Worm (Caenorhabditis elegans) whole organism, midembryonic: Measurements from ENCODE around the gene egl-8.

Experiments
- T22C8.4 ChIP-seq: fragments of 200-800 bp; sonication (Bioruptor generic); IDR thresholded peaks from 2 replicates; pipeline ENCODE4 v1.3.6; 2022; ENCODE audit warnings: missing genetic modification characterization, missing compliant biosample characterization
- cog-1 ChIP-seq: sonication (generic microtip); optimal IDR thresholded peaks from 2 replicates; lab custom pipeline; 2016; ENCODE audit warnings: missing genetic modification characterization, missing compliant biosample characterization
- flt-1 ChIP-seq: fragments of 200-800 bp; sonication (Bioruptor generic); IDR thresholded peaks from 2 replicates; pipeline ENCODE4 v1.3.6; 2022; ENCODE audit warnings: missing genetic modification characterization, missing compliant biosample characterization
- klf-2 ChIP-seq: fragments of 200-800 bp; sonication (Bioruptor generic); conservative IDR thresholded peaks from 2 replicates; pipeline ENCODE4 v1.3.6; 2022; ENCODE audit warnings: missing genetic modification reagents, missing genetic modification characterization, missing compliant biosample characterization
- med-1 ChIP-seq: sonication (generic microtip); optimal IDR thresholded peaks from 2 replicates; lab custom pipeline; 2017; ENCODE audit warnings: missing genetic modification characterization, mild to moderate bottlenecking, missing compliant biosample characterization, antibody characterized with exemption, missing genetic modification reagents; ENCODE audit not compliant: insufficient read depth
- ref-1 ChIP-seq: fragments of 200-800 bp; sonication (Bioruptor generic); conservative IDR thresholded peaks from 2 replicates; pipeline ENCODE4 v1.3.6; 2022; ENCODE audit warnings: missing genetic modification reagents, missing genetic modification characterization, missing compliant biosample characterization
- tab-1 ChIP-seq: fragments of 200-800 bp; sonication (Bioruptor generic); IDR thresholded peaks from 2 replicates; pipeline ENCODE4 v1.3.6; 2022; ENCODE audit warnings: missing genetic modification characterization, missing compliant biosample characterization
- ztf-29 ChIP-seq: fragments of 200-800 bp; sonication (Bioruptor generic); IDR thresholded peaks from 2 replicates; pipeline ENCODE4 v1.3.6; 2022; ENCODE audit warnings: missing genetic modification reagents, missing genetic modification characterization, missing compliant biosample characterization

DNA sequence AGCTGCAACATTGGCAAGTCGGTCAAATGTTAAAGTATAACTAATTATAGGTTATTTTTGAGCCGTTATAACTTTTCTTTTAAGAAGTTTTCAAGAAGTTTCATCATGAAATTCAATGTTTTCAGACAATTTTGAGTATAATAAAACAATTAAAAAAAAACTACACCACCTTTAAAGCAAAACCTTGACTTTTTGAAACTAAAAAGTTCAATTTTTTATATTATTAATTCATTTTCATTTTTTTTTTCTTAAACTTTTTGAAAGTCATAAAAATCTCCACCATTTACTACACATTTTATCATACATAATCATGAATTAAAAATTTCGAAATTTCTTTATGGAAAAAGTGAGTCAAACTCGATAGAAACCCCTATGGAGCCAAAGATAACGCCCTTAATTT, 24.4 kb downstream of the egl-8 start, which contains the start of gene B0348.2:
- TF ChIP-seq T22C8.4 (GFP tag; lab: Robert Waterston, UW) (no peak), cog-1 (no peak), med-1 (no peak), tab-1 (GFP tag; lab: Robert Waterston, UW) (no peak), flt-1 (no peak), klf-2 (no peak), ref-1 (no peak), ztf-29 (no peak)
